Worm (Caenorhabditis elegans): ENCODE results near the gene H20E11.1.

- TF ChIP-seq pha-4 (tag; optimal IDR thresholded peaks at IDR 0.05) (no peak), hlh-13 (GFP tag; optimal IDR thresholded peaks at IDR 0.05) (no peak), unc-3 (GFP tag; conservative IDR thresholded peaks at IDR 0.05) (no peak), unc-3 (tag; optimal IDR thresholded peaks at IDR 0.05) (no peak), pqm-1 (tag; optimal IDR thresholded peaks at IDR 0.05) (no peak)
Measured at ce11 chrIV:6881183-6881582, 51.2 kb downstream of the H20E11.1 start.

All from whole organism, late embryonic.